Worm (Caenorhabditis elegans) whole organism, L1 larva: ENCODE results near the gene sec-31.

Experiments used
- ceh-63 ChIP-seq: fragments of 200-800 bp; sonication (Bioruptor generic); optimal IDR thresholded peaks from 2 replicates; lab custom pipeline; 2018; ENCODE audit warnings: mild to moderate bottlenecking, missing genetic modification characterization, missing compliant biosample characterization
- ceh-88 ChIP-seq: fragments of 200-800 bp; sonication (Bioruptor generic); IDR thresholded peaks from 2 replicates; pipeline ENCODE4 v1.3.6; 2022; ENCODE audit warnings: missing genetic modification characterization, missing compliant biosample characterization
- efl-1 ChIP-seq, 4 experiments: fragments of 150-350 bp; optimal IDR thresholded peaks in 3 of 4; peaks in 1 of 4; 1 replicate in 1 of 4; 2 replicates in 3 of 4; lab custom pipeline; 2014; ENCODE audit warnings: missing biosample characterization in 2 of 4, missing genetic modification characterization in 2 of 4, missing genetic modification reagents in 2 of 4
- efl-3 ChIP-seq: fragments of 200-800 bp; sonication (Bioruptor generic); optimal IDR thresholded peaks from 2 replicates; lab custom pipeline; 2018; ENCODE audit warnings: mild to moderate bottlenecking, missing genetic modification characterization, missing compliant biosample characterization
- fos-1 ChIP-seq: fragments of 150-350 bp; optimal IDR thresholded peaks from 2 replicates; lab custom pipeline; 2014; ENCODE audit warnings: missing biosample characterization, missing genetic modification characterization
- hpl-2 ChIP-seq: fragments of 150-350 bp; optimal IDR thresholded peaks from 2 replicates; lab custom pipeline; 2014; ENCODE audit warnings: missing biosample characterization, missing genetic modification reagents, missing genetic modification characterization
- jun-1 ChIP-seq: fragments of 150-350 bp; optimal IDR thresholded peaks from 2 replicates; lab custom pipeline; 2014; ENCODE audit warnings: missing biosample characterization, missing genetic modification reagents, missing genetic modification characterization
- lin-14 ChIP-seq: fragments of 200-800 bp; sonication (Bioruptor generic); optimal IDR thresholded peaks from 2 replicates; lab custom pipeline; 2018; ENCODE audit warnings: mild to moderate bottlenecking, missing genetic modification characterization, moderate library complexity, missing compliant biosample characterization
- lin-35 ChIP-seq, 2 experiments: fragments of 150-350 bp; optimal IDR thresholded peaks; 2 replicates each; lab custom pipeline; 2014; ENCODE audit warnings: missing biosample characterization in 2 of 2, missing genetic modification characterization in 2 of 2, missing genetic modification reagents in 2 of 2
- lin-39 ChIP-seq: fragments of 150-350 bp; optimal IDR thresholded peaks from 2 replicates; lab custom pipeline; 2014; ENCODE audit warnings: missing biosample characterization, missing genetic modification reagents, missing genetic modification characterization
- nhr-77 ChIP-seq: fragments of 150-350 bp; optimal IDR thresholded peaks from 2 replicates; lab custom pipeline; 2014; ENCODE audit warnings: missing biosample characterization, missing genetic modification characterization
- nhr-84 ChIP-seq: sonication (generic microtip); optimal IDR thresholded peaks from 2 replicates; lab custom pipeline; 2017; ENCODE audit warnings: missing biosample characterization, missing genetic modification characterization
- nhr-85 ChIP-seq: sonication (generic microtip); peaks from one replicate; lab custom pipeline; 2016; ENCODE audit warnings: missing genetic modification characterization, inconsistent platforms, missing compliant biosample characterization
- pag-3 ChIP-seq: sonication (generic microtip); optimal IDR thresholded peaks from 2 replicates; lab custom pipeline; 2017; ENCODE audit warnings: missing genetic modification characterization, mild to moderate bottlenecking, missing compliant biosample characterization, antibody characterized with exemption, borderline replicate concordance; ENCODE audit not compliant: insufficient read depth
- skn-1 ChIP-seq: fragments of 150-350 bp; optimal IDR thresholded peaks from 2 replicates; lab custom pipeline; 2014; ENCODE audit warnings: missing biosample characterization, missing genetic modification characterization
- snu-23 ChIP-seq: sonication (generic microtip); optimal IDR thresholded peaks from 2 replicates; lab custom pipeline; 2016; ENCODE audit warnings: missing genetic modification characterization, missing compliant biosample characterization
- sptf-1 ChIP-seq: fragments of 150-350 bp; optimal IDR thresholded peaks from 2 replicates; lab custom pipeline; 2014; ENCODE audit warnings: missing biosample characterization, missing genetic modification characterization
- sup-37 ChIP-seq: fragments of 200-800 bp; sonication (Bioruptor generic); optimal IDR thresholded peaks from 2 replicates; lab custom pipeline; 2018; ENCODE audit warnings: mild to moderate bottlenecking, missing genetic modification characterization, missing compliant biosample characterization
- unc-130 ChIP-seq: fragments of 150-350 bp; optimal IDR thresholded peaks from 2 replicates; lab custom pipeline; 2017; ENCODE audit warnings: missing biosample characterization, missing genetic modification characterization, inconsistent platforms
- unc-62 ChIP-seq: fragments of 150-350 bp; optimal IDR thresholded peaks from 2 replicates; lab custom pipeline; 2014; ENCODE audit warnings: missing biosample characterization, missing genetic modification reagents, missing genetic modification characterization
- xbp-1 ChIP-seq: sonication (generic microtip); optimal IDR thresholded peaks from 2 replicates; lab custom pipeline; 2016; ENCODE audit warnings: missing genetic modification characterization, missing compliant biosample characterization
- ztf-11 ChIP-seq, 2 experiments: sonication (generic microtip); optimal IDR thresholded peaks; 2 replicates each; lab custom pipeline; 2016 to 2017; ENCODE audit warnings: missing genetic modification characterization in 2 of 2, missing biosample characterization in 1 of 2, missing compliant biosample characterization in 1 of 2
- ztf-4 ChIP-seq: fragments of 150-350 bp; optimal IDR thresholded peaks from 2 replicates; lab custom pipeline; 2014; ENCODE audit warnings: missing biosample characterization, missing genetic modification characterization

The sec-31 gene

DNA sequence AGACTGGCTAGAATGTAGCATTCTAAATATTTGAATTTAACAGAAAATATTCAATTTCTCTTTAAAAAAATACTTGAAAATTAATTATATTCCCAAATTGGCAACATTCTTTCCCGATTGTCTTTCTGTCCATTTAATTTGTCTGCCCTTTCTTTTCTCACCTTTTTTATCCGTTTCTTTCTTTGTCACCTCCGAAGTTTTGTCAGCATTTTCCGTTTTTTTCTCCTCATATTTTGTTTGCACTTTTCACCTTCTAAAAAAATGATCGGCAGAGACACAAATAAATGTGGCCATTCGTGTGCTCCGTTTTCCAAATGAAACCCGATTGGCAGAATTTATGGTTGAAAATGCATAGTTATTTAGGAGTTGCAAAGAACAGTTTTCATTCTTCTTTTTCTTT is 55.5 kb downstream of the sec-31 start:
- TF ChIP-seq nhr-85: peak; percentile 31
- TF ChIP-seq lin-35 (GFP tag; optimal IDR thresholded peaks at IDR 0.05; lab: Kevin White, UChicago): no peak
- no peak for TF ChIP-seq nhr-84 (tag; lab: Kevin White, UChicago)
- no peak for TF ChIP-seq hpl-2
- no peak for TF ChIP-seq fos-1 (tag; lab: Kevin White, UChicago)
- TF ChIP-seq xbp-1 (tag; lab: Kevin White, UChicago): no peak
- TF ChIP-seq unc-130 (tag; lab: Kevin White, UChicago): no peak
- TF ChIP-seq unc-62 (GFP tag; lab: Kevin White, UChicago): no peak
- TF ChIP-seq ceh-63: no peak
- peak; percentile 51 for TF ChIP-seq lin-14 (GFP tag; lab: Kevin White, UChicago)
- peak; percentile 78 for TF ChIP-seq skn-1 (tag; lab: Kevin White, UChicago)

DNA sequence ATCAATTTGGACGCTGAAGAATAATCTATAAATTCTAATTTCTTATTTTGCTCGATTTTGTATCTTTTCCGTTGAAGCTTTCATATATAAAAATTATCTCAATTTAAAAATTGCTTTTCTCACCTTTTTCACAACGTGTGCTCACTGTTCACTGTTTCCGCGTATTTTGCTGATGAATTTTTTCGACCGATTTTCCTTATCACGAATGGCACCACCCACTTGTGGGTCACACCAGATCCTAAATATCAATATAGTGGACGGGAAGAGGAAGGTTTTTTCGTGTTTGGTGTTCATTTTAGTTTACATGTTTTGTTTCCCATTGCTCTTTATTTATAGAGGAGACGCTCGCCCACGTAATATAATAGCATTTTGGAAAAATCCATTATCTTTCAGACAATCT is 55.9 kb downstream of the sec-31 start:
- TF ChIP-seq sptf-1 (tag; lab: Kevin White, UChicago) (no peak), sup-37 (GFP tag; lab: Kevin White, UChicago) (no peak), ztf-11 (tag; optimal IDR thresholded peaks at IDR 0.05; lab: Kevin White, UChicago) (peak in 1 of 2 experiments; percentile 26), nhr-77 (tag; lab: Kevin White, UChicago) (no peak), snu-23 (GFP tag; lab: Kevin White, UChicago) (no peak), lin-39 (tag; lab: Kevin White, UChicago) (no peak), jun-1 (no peak), pag-3 (tag; lab: Kevin White, UChicago) (no peak), ztf-4 (tag; lab: Kevin White, UChicago) (no peak), efl-1 (optimal IDR thresholded peaks at IDR 0.05; lab: Kevin White, UChicago) (no peak), efl-1 (GFP tag; optimal IDR thresholded peaks at IDR 0.05 in 1 of 2; lab: Kevin White, UChicago) (peak in 1 of 2 experiments; percentile 90), unc-130 (tag; lab: Kevin White, UChicago) (no peak), nhr-85 (peak; percentile 80), ceh-88 (GFP tag; lab: Robert Waterston, UW) (no peak), efl-3 (no peak)
